Worm (Caenorhabditis elegans) whole organism, L2 larva: ENCODE measurements around the gene R09D1.14.
"Not testable (repeated sequence)": the region's sequence is repeated elsewhere in the genome, so short reads cannot be mapped to it uniquely, and the experiment has no call there.

ENCODE experiments used
- ZK546.5 ChIP-seq: sonication (generic microtip); optimal IDR thresholded peaks from 2 replicates; lab custom pipeline; 2017; ENCODE audit warnings: missing biosample characterization, missing genetic modification characterization
- alr-1 ChIP-seq: fragments of 150-350 bp; optimal IDR thresholded peaks from 2 replicates; lab custom pipeline; 2014; ENCODE audit warnings: missing biosample characterization, missing genetic modification characterization
- aly-2 ChIP-seq: fragments of 150-350 bp; optimal IDR thresholded peaks from 2 replicates; lab custom pipeline; 2014; ENCODE audit warnings: missing biosample characterization, missing genetic modification characterization
- ceh-16 ChIP-seq: fragments of 150-350 bp; optimal IDR thresholded peaks from 2 replicates; lab custom pipeline; 2014; ENCODE audit warnings: missing biosample characterization, missing genetic modification characterization
- ceh-82 ChIP-seq: fragments of 150-350 bp; optimal IDR thresholded peaks from 2 replicates; lab custom pipeline; 2014; ENCODE audit warnings: missing biosample characterization, missing genetic modification characterization
- crh-2 ChIP-seq: sonication (generic microtip); optimal IDR thresholded peaks from 2 replicates; lab custom pipeline; 2017; ENCODE audit warnings: missing biosample characterization, missing genetic modification characterization
- dmd-4 ChIP-seq: sonication (generic microtip); optimal IDR thresholded peaks from 2 replicates; lab custom pipeline; 2017; ENCODE audit warnings: missing biosample characterization, missing genetic modification characterization
- elt-3 ChIP-seq: sonication (generic microtip); optimal IDR thresholded peaks from 2 replicates; lab custom pipeline; 2017; ENCODE audit warnings: missing biosample characterization, missing genetic modification characterization
- fos-1 ChIP-seq: fragments of 150-350 bp; optimal IDR thresholded peaks from 2 replicates; lab custom pipeline; 2014; ENCODE audit warnings: missing biosample characterization, missing genetic modification characterization
- lin-11 ChIP-seq: fragments of 150-350 bp; sonication (generic microtip); optimal IDR thresholded peaks from 2 replicates; lab custom pipeline; 2014; ENCODE audit warnings: missing biosample characterization, missing genetic modification characterization, inconsistent platforms, mixed read lengths
- lin-39 ChIP-seq: fragments of 150-350 bp; optimal IDR thresholded peaks from 2 replicates; lab custom pipeline; 2014; ENCODE audit warnings: missing biosample characterization, missing genetic modification reagents, missing genetic modification characterization
- lsy-2 ChIP-seq, 2 experiments: fragments of 150-350 bp in 1 of 2; sonication (generic microtip) in 1 of 2; optimal IDR thresholded peaks; 2 replicates each; lab custom pipeline; 2014 to 2017; ENCODE audit warnings: missing biosample characterization in 2 of 2, missing genetic modification characterization in 2 of 2
- mbf-1 ChIP-seq: sonication (generic microtip); optimal IDR thresholded peaks from 2 replicates; lab custom pipeline; 2017; ENCODE audit warnings: missing biosample characterization, missing genetic modification characterization
- mdl-1 ChIP-seq, 2 experiments: fragments of 150-350 bp in 1 of 2; sonication (generic microtip) in 1 of 2; optimal IDR thresholded peaks; 2 replicates each; lab custom pipeline; 2017; ENCODE audit warnings: missing biosample characterization in 2 of 2, missing genetic modification characterization in 2 of 2
- nhr-10 ChIP-seq: sonication (generic microtip); optimal IDR thresholded peaks from 2 replicates; lab custom pipeline; 2017; ENCODE audit warnings: missing biosample characterization, missing genetic modification characterization
- nhr-11 ChIP-seq: fragments of 150-350 bp; optimal IDR thresholded peaks from 2 replicates; lab custom pipeline; 2014; ENCODE audit warnings: missing biosample characterization, missing genetic modification characterization
- nhr-21 ChIP-seq: fragments of 150-350 bp; optimal IDR thresholded peaks from 2 replicates; lab custom pipeline; 2014; ENCODE audit warnings: missing biosample characterization, missing genetic modification characterization
- nhr-23 ChIP-seq: fragments of 150-350 bp; optimal IDR thresholded peaks from 2 replicates; lab custom pipeline; 2014; ENCODE audit warnings: missing biosample characterization, missing genetic modification reagents, missing genetic modification characterization
- nhr-237 ChIP-seq: fragments of 150-350 bp; optimal IDR thresholded peaks from 2 replicates; lab custom pipeline; 2014; ENCODE audit warnings: missing biosample characterization, missing genetic modification characterization
- nhr-25 ChIP-seq: fragments of 150-350 bp; sonication (generic microtip); optimal IDR thresholded peaks from 3 replicates; lab custom pipeline; 2014; ENCODE audit warnings: missing biosample characterization, missing genetic modification characterization
- nhr-6 ChIP-seq: fragments of 150-350 bp; optimal IDR thresholded peaks from 2 replicates; lab custom pipeline; 2014; ENCODE audit warnings: missing biosample characterization, missing genetic modification characterization
- nhr-77 ChIP-seq: fragments of 150-350 bp; optimal IDR thresholded peaks from 2 replicates; lab custom pipeline; 2014; ENCODE audit warnings: missing biosample characterization, missing genetic modification characterization
- sem-4 ChIP-seq: fragments of 150-350 bp; optimal IDR thresholded peaks from 2 replicates; lab custom pipeline; 2014; ENCODE audit warnings: missing biosample characterization, missing genetic modification reagents, missing genetic modification characterization
- skn-1 ChIP-seq: sonication (generic microtip); optimal IDR thresholded peaks from 2 replicates; lab custom pipeline; 2017; ENCODE audit warnings: missing biosample characterization, missing genetic modification characterization
- sma-3 ChIP-seq: sonication (generic microtip); optimal IDR thresholded peaks from 2 replicates; lab custom pipeline; 2016; ENCODE audit warnings: missing genetic modification reagents, missing genetic modification characterization, missing compliant biosample characterization
- sma-9 ChIP-seq, 2 experiments: fragments of 150-350 bp in 1 of 2; sonication (generic microtip) in 1 of 2; optimal IDR thresholded peaks; 2 replicates each; lab custom pipeline; 2014 to 2016; ENCODE audit warnings: missing genetic modification characterization in 2 of 2, mild to moderate bottlenecking in 1 of 2, missing biosample characterization in 1 of 2, missing compliant biosample characterization in 1 of 2, missing genetic modification reagents in 1 of 2, moderate library complexity in 1 of 2
- unc-39 ChIP-seq: fragments of 150-350 bp; optimal IDR thresholded peaks from 2 replicates; lab custom pipeline; 2014; ENCODE audit warnings: missing biosample characterization, missing genetic modification characterization
- unc-55 ChIP-seq: fragments of 150-350 bp; sonication (generic microtip); optimal IDR thresholded peaks from 3 replicates; lab custom pipeline; 2014; ENCODE audit warnings: missing biosample characterization, missing genetic modification reagents, missing genetic modification characterization
- unc-62 ChIP-seq: fragments of 150-350 bp; optimal IDR thresholded peaks from 2 replicates; lab custom pipeline; 2014; ENCODE audit warnings: missing biosample characterization, missing genetic modification reagents, missing genetic modification characterization
- ztf-11 ChIP-seq: sonication (generic microtip); optimal IDR thresholded peaks from 2 replicates; lab custom pipeline; 2017; ENCODE audit warnings: missing biosample characterization, missing genetic modification characterization
- ztf-4 ChIP-seq: fragments of 150-350 bp; optimal IDR thresholded peaks from 2 replicates; lab custom pipeline; 2014; ENCODE audit warnings: missing biosample characterization, missing genetic modification characterization

Gene R09D1.14

ce11 chrII:9474367-9475105 is 15.2 kb upstream of the R09D1.14 start, which contains the start of the genes chil-25 and chil-26:
chil-25 (minus strand) TSS chrII:9474467.
chil-26 (plus strand) TSS chrII:9475055.
- TF ChIP-seq skn-1 (tag; lab: Kevin White, UChicago) (no peak), ZK546.5 (tag; lab: Kevin White, UChicago) (no peak), nhr-25 (no peak), unc-55 (GFP tag; lab: Kevin White, UChicago) (no peak), nhr-77 (tag; lab: Kevin White, UChicago) (no peak), aly-2 (tag; lab: Kevin White, UChicago) (no peak), mbf-1 (tag; lab: Kevin White, UChicago) (no peak), unc-62 (GFP tag; lab: Kevin White, UChicago) (no peak), unc-39 (no peak)

ce11 chrII:9470027-9470426 is 10.7 kb upstream of the R09D1.14 start, which contains the start of gene T19H5.6:
T19H5.6 (minus strand) TSS chrII:9470221.
- TF ChIP-seq fos-1 (tag; lab: Kevin White, UChicago) (peak; percentile 59), mbf-1 (tag; lab: Kevin White, UChicago) (no peak), nhr-11 (no peak), ztf-11 (tag; lab: Kevin White, UChicago) (no peak)

- TF ChIP-seq ztf-4 (no peak), ZK546.5 (tag; lab: Kevin White, UChicago) (no peak), lin-11 (no peak), ztf-11 (tag; lab: Kevin White, UChicago) (no peak), nhr-6 (tag; lab: Kevin White, UChicago) (no peak), elt-3 (no peak), alr-1 (no peak), fos-1 (tag; lab: Kevin White, UChicago) (peak; percentile 89), ceh-82 (tag; lab: Kevin White, UChicago) (no peak), crh-2 (peak; percentile 23), mdl-1 (tag; optimal IDR thresholded peaks at IDR 0.05; lab: Kevin White, UChicago) (no peak), unc-62 (GFP tag; lab: Kevin White, UChicago) (no peak), lsy-2 (tag; optimal IDR thresholded peaks at IDR 0.05; lab: Kevin White, UChicago) (no peak), nhr-21 (tag; lab: Kevin White, UChicago) (no peak), nhr-10 (tag; lab: Kevin White, UChicago) (no peak), nhr-237 (no peak), sma-9 (GFP tag; optimal IDR thresholded peaks at IDR 0.05; lab: Kevin White, UChicago) (peak; percentile 60), sma-9 (tag; optimal IDR thresholded peaks at IDR 0.05; lab: Kevin White, UChicago) (no peak), skn-1 (tag; lab: Kevin White, UChicago) (peak; percentile 48), mbf-1 (tag; lab: Kevin White, UChicago) (no peak)
These were observed 9.1 kb upstream of the R09D1.14 start, which contains the start of gene chil-23 for ce11 chrII:9468414-9468813. chil-23 (minus strand) TSS chrII:9468611.

- TF ChIP-seq ceh-16 (tag; lab: Kevin White, UChicago) (no peak), dmd-4 (no peak), ceh-82 (tag; lab: Kevin White, UChicago) (no peak), fos-1 (tag; lab: Kevin White, UChicago) (no peak), nhr-25 (no peak), nhr-6 (tag; lab: Kevin White, UChicago) (no peak), sma-3 (GFP tag; lab: Kevin White, UChicago) (no peak), nhr-23 (tag; lab: Kevin White, UChicago) (no peak), lin-39 (no peak), sem-4 (tag; lab: Kevin White, UChicago) (no peak), nhr-21 (tag; lab: Kevin White, UChicago) (no peak)
- TF ChIP-seq, all 48 proteins: peak for 0
These were observed 6.7 kb upstream of the R09D1.14 start, which contains the start of gene chil-22 for ce11 chrII:9466095-9466494. chil-22 (minus strand) TSS chrII:9466195.

ce11 chrII:9461881-9462280 is 2.5 kb upstream of the R09D1.14 start, which contains the start of gene chil-21:
chil-21 (minus strand) TSS chrII:9461981.
- not testable (repeated sequence) for TF ChIP-seq crh-2, lin-39, ztf-4
- TF ChIP-seq, all 48 proteins: peak for 0; not testable (repeated sequence) for 48
